Fruit fly (Drosophila melanogaster) S2 (cell line): ENCODE data around the gene CG6118.

Experiments used
- CG8478 ChIP-seq: fragments of >200 bp; optimal IDR thresholded peaks from 2 replicates; lab custom pipeline; 2018
- CTCF ChIP-seq, 2 experiments: fragments of >200 bp; optimal IDR thresholded peaks; 2 replicates each; lab custom pipeline; 2018

DNA sequence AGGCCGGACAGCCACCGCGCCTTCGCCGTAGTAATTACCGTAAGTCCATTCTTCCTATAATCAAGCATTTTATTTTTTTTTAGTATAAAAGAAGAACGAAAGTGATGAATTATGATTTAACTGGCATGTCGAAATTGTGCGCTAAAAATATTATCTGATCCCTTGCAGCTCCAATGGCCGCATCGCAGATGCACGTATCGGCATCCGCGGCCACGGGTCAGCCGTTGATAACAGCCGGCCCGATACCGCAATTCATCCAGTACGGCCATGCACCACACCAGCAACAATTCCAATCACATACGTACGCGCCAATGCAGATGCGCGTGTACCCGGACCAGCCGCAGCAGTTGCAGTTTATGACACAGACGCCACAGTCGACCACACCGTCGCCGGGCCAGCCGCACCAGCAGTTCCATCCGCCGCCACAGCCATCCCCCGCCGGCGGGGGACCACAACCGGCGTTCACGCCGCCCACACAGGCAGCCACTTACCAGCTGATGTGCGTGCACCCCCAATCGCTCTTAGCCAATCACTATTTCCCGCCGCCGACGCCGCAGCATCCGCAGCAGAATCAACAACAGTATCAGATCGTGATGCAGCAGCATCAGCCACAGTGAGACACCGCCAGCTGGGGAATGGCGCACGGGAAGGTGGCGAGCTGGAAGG is 19.5 kb downstream of the CG6118 start:
- TF ChIP-seq CG8478 (lab: Kevin White, UChicago) (no peak), CTCF (optimal IDR thresholded peaks at IDR 0.05; lab: Kevin White, UChicago) (no peak)
